Worm (Caenorhabditis elegans) whole organism, L1 larva: ENCODE results near the gene ins-37.
"Not testable (repeated sequence)": the region's sequence is repeated elsewhere in the genome, so short reads cannot be mapped to it uniquely, and the experiment has no call there.

Source experiments
- hlh-17 ChIP-seq: fragments of 200-800 bp; sonication (Bioruptor generic); optimal IDR thresholded peaks from 2 replicates; lab custom pipeline; 2018; ENCODE audit warnings: missing genetic modification characterization, mild to moderate bottlenecking, missing compliant biosample characterization, moderate library complexity, borderline replicate concordance
- nhr-12 ChIP-seq: sonication (generic microtip); optimal IDR thresholded peaks from 2 replicates; lab custom pipeline; 2017; ENCODE audit warnings: missing biosample characterization, missing genetic modification characterization
- nhr-76 ChIP-seq: sonication (generic microtip); optimal IDR thresholded peaks from 2 replicates; lab custom pipeline; 2017; ENCODE audit warnings: missing biosample characterization, missing genetic modification characterization
- unc-30 ChIP-seq: sonication (generic microtip); optimal IDR thresholded peaks from 2 replicates; lab custom pipeline; 2017; ENCODE audit warnings: missing biosample characterization, missing genetic modification characterization

DNA sequence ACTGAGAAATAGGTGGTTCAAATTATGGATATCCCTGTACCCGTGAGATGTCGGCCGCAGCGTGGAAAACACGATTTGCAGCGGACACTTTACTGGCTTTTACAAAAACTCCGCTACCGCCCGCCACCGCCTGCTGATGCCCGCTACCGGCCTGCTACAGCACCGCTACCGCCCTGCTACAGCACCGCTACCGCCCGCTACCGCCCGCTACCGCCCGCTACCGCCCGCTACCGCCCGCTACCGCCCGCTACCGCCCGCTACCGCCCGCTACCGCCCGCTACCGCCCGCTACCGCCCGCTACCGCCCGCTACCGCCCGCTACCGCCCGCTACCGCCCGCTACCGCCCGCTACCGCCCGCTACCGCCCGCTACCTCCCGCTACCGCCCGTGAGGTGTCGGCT lies 45.2 kb downstream of the ins-37 start:
- not testable (repeated sequence) for TF ChIP-seq hlh-17 (GFP tag; lab: Kevin White, UChicago); nhr-12; unc-30 (tag; lab: Kevin White, UChicago); nhr-76 (tag; lab: Kevin White, UChicago)
